Fruit fly (Drosophila melanogaster): ENCODE data around the gene CG15169.
A peak's percentile ranks its signal among the peaks of the same experiment; 100 is the strongest.

CG15169 gene

DNA sequence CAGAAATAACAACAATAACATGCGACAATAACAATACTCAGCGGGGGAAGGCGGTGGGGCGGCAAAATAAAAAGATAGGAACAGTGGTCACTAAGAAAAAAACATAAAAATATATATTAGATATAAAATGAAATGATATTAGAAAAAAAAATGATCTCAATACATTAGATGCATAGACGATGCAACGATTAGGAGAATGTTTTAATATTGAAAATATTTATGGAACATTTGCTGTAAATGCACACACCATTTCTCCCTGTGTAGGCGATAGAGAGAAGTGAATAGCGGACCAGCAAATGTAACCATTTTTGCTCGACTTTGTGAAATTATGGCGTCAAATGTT is 24.6 kb upstream of the CG15169 start (continued):
- no peak for TF ChIP-seq abd-A (tag; optimal IDR thresholded peaks at IDR 0.05)
- TF ChIP-seq disco-r (GFP tag; optimal IDR thresholded peaks at IDR 0.05): peak; percentile 0
- no peak for TF ChIP-seq luna (GFP tag; optimal IDR thresholded peaks at IDR 0.05)
- no peak for TF ChIP-seq crp (GFP tag; optimal IDR thresholded peaks at IDR 0.05)
- TF ChIP-seq CG8478 (optimal IDR thresholded peaks at IDR 0.05): no peak
- TF ChIP-seq CG10565 (GFP tag; optimal IDR thresholded peaks at IDR 0.05): no peak
- peak; percentile 85 for TF ChIP-seq CG13894 (tag; optimal IDR thresholded peaks at IDR 0.05)
- TF ChIP-seq CG30431 (GFP tag; optimal IDR thresholded peaks at IDR 0.05): peak; percentile 8
- peak; percentile 25 for TF ChIP-seq CG1647 (GFP tag; optimal IDR thresholded peaks at IDR 0.05)
- peak; percentile 66 for TF ChIP-seq mam (GFP tag; optimal IDR thresholded peaks at IDR 0.05)
- TF ChIP-seq CG9215 (GFP tag; IDR thresholded peaks at IDR 0.05): peak; percentile 85
- TF ChIP-seq gem (tag; optimal IDR thresholded peaks at IDR 0.05): peak; percentile 87
- peak; percentile 79; the same call in 1 of the 2 replicates for TF ChIP-seq bowl (GFP tag; IDR thresholded peaks at IDR 0.05)
- TF ChIP-seq gsb-n (tag; optimal IDR thresholded peaks at IDR 0.05): peak; percentile 19
- TF ChIP-seq CG4360 (GFP tag; IDR thresholded peaks at IDR 0.05): 0 out of 2 replicates have a peak, but pooled peaks have one; percentile 51
- no peak for TF ChIP-seq CG1603 (tag; optimal IDR thresholded peaks at IDR 0.05)
- TF ChIP-seq tio (GFP tag; optimal IDR thresholded peaks at IDR 0.05): peak; percentile 67
- peak; percentile 95 for TF ChIP-seq Taf1 (GFP tag; IDR thresholded peaks at IDR 0.05)
- TF ChIP-seq Antp (GFP tag; optimal IDR thresholded peaks at IDR 0.05): no peak
- peak; percentile 88 for TF ChIP-seq CG10366 (GFP tag; IDR thresholded peaks at IDR 0.05)
- TF ChIP-seq cwo (GFP tag; optimal IDR thresholded peaks at IDR 0.05): peak; percentile 81
- TF ChIP-seq Sry-β (GFP tag; optimal IDR thresholded peaks at IDR 0.05): no peak
- TF ChIP-seq CG14710 (tag; optimal IDR thresholded peaks at IDR 0.05): peak; percentile 47
- TF ChIP-seq Lpt (GFP tag; optimal IDR thresholded peaks at IDR 0.05): no peak
- TF ChIP-seq crol (GFP tag; IDR thresholded peaks at IDR 0.05): peak; percentile 81
- peak; percentile 55 for TF ChIP-seq Chrac-16 (GFP tag; optimal IDR thresholded peaks at IDR 0.05)
- TF ChIP-seq h (optimal IDR thresholded peaks at IDR 0.05): no peak
- TF ChIP-seq sqz (GFP tag; optimal IDR thresholded peaks at IDR 0.05): peak; percentile 8
- TF ChIP-seq CG18476 (GFP tag; optimal IDR thresholded peaks at IDR 0.05): peak; percentile 67
- peak; percentile 80 for TF ChIP-seq CG2712 (tag; optimal IDR thresholded peaks at IDR 0.05)
- TF ChIP-seq CG11696 (GFP tag; IDR thresholded peaks at IDR 0.05): peak; percentile 85
- TF ChIP-seq CG32532 (GFP tag; IDR thresholded peaks at IDR 0.05): peak; percentile 97
- peak; percentile 80 for TF ChIP-seq klu (GFP tag; IDR thresholded peaks at IDR 0.05)
- peak; percentile 60 for TF ChIP-seq CG12071 (GFP tag; optimal IDR thresholded peaks at IDR 0.05)
- TF ChIP-seq oc (tag; optimal IDR thresholded peaks at IDR 0.05): peak; percentile 16
- peak; percentile 89 for TF ChIP-seq CG3281 (GFP tag; optimal IDR thresholded peaks at IDR 0.05)
- peak; percentile 97 for TF ChIP-seq Dbx (GFP tag; IDR thresholded peaks at IDR 0.05)
- TF ChIP-seq Hr51 (GFP tag; optimal IDR thresholded peaks at IDR 0.05): peak; percentile 27 to 63
- no peak for TF ChIP-seq prd (optimal IDR thresholded peaks at IDR 0.05)
- peak; percentile 92 for TF ChIP-seq prd (GFP tag; IDR thresholded peaks at IDR 0.05)
- TF ChIP-seq slou (GFP tag; optimal IDR thresholded peaks at IDR 0.05): peak; percentile 63
- TF ChIP-seq CG12104 (GFP tag; optimal IDR thresholded peaks at IDR 0.05): peak; percentile 54
- no peak for TF ChIP-seq Tbp (GFP tag; optimal IDR thresholded peaks at IDR 0.05)
- TF ChIP-seq CG4282 (GFP tag; optimal IDR thresholded peaks at IDR 0.05): no peak
- TF ChIP-seq CG9797 (GFP tag; optimal IDR thresholded peaks at IDR 0.05): no peak
- peak; percentile 63; the same call in 1 of the 3 replicates for TF ChIP-seq CG2199 (GFP tag; IDR thresholded peaks at IDR 0.05)
- TF ChIP-seq Xrp1 (GFP tag; IDR thresholded peaks at IDR 0.05): peak; percentile 86
- TF ChIP-seq CG15601 (tag; optimal IDR thresholded peaks at IDR 0.05): no peak
- TF ChIP-seq zen2 (GFP tag; IDR thresholded peaks at IDR 0.05; ENCODE audit: partially characterized antibody): no peak
- no peak for TF ChIP-seq en (GFP tag; optimal IDR thresholded peaks at IDR 0.05)
- TF ChIP-seq tll (GFP tag; optimal IDR thresholded peaks at IDR 0.05): no peak
- TF ChIP-seq ems (GFP tag; optimal IDR thresholded peaks at IDR 0.05): peak; percentile 33

Measured in whole organism, embryonic.